Worm (Caenorhabditis elegans) whole organism, young adult: Measurements from ENCODE around the gene actl-1.

Experiments
- F57C9.4 ChIP-seq: sonication (generic microtip); optimal IDR thresholded peaks from 2 replicates; lab custom pipeline; 2017; ENCODE audit warnings: mild to moderate bottlenecking, missing genetic modification characterization, missing compliant biosample characterization
- T07F8.4 ChIP-seq: sonication (generic microtip); optimal IDR thresholded peaks from 2 replicates; lab custom pipeline; 2016; ENCODE audit warnings: mild to moderate bottlenecking, missing genetic modification characterization, moderate library complexity, missing compliant biosample characterization
- Y53G8AR.9 ChIP-seq: fragments of 200-800 bp; sonication (Bioruptor generic); conservative IDR thresholded peaks from 2 replicates; pipeline ENCODE4 v1.3.6; 2022; ENCODE audit warnings: missing genetic modification reagents, missing genetic modification characterization, missing compliant biosample characterization
- Y56A3A.18 ChIP-seq: fragments of 200-800 bp; sonication (Bioruptor generic); IDR thresholded peaks from 2 replicates; pipeline ENCODE4 v1.3.6; 2022; ENCODE audit warnings: missing genetic modification reagents, missing genetic modification characterization, missing compliant biosample characterization
- ccch-3 ChIP-seq: fragments of 200-800 bp; sonication (Bioruptor generic); optimal IDR thresholded peaks from 2 replicates; lab custom pipeline; 2018; ENCODE audit warnings: mild to moderate bottlenecking, missing genetic modification characterization, missing compliant biosample characterization
- him-1 ChIP-seq: sonication (generic microtip); optimal IDR thresholded peaks from 2 replicates; lab custom pipeline; 2016; ENCODE audit warnings: missing genotype, missing genetic modification reagents, missing genetic modification characterization, missing compliant biosample characterization
- hlh-26 ChIP-seq: fragments of 200-800 bp; sonication (Bioruptor generic); conservative IDR thresholded peaks from 2 replicates; pipeline ENCODE4 v1.3.6; 2022; ENCODE audit warnings: missing genetic modification reagents, missing genetic modification characterization, missing compliant biosample characterization
- hsf-1 ChIP-seq: fragments of 200-800 bp; sonication (Bioruptor generic); IDR thresholded peaks from 2 replicates; pipeline ENCODE4 v1.3.6; 2022; ENCODE audit warnings: missing genetic modification reagents, missing genetic modification characterization, missing compliant biosample characterization
- let-607 ChIP-seq, 2 experiments: fragments of 200-800 bp in 1 of 2; sonication (Bioruptor generic) in 1 of 2; sonication (generic microtip) in 1 of 2; optimal IDR thresholded peaks; 2 replicates each; lab custom pipeline; 2016 to 2018; ENCODE audit warnings: mild to moderate bottlenecking in 2 of 2, missing compliant biosample characterization in 2 of 2, missing genetic modification characterization in 2 of 2, moderate library complexity in 2 of 2, missing genotype in 1 of 2
- mxl-1 ChIP-seq: sonication (generic microtip); optimal IDR thresholded peaks from 2 replicates; lab custom pipeline; 2016; ENCODE audit warnings: missing genetic modification characterization, missing compliant biosample characterization
- pha-4 ChIP-seq: fragments of 150-350 bp; sonication (generic microtip); optimal IDR thresholded peaks from 2 replicates; lab custom pipeline; 2014; ENCODE audit warnings: missing biosample characterization, missing genetic modification reagents, missing genetic modification characterization
- sea-2 ChIP-seq: fragments of 200-800 bp; sonication (Bioruptor generic); IDR thresholded peaks from 2 replicates; pipeline ENCODE4 v1.3.6; 2022; ENCODE audit warnings: missing genetic modification characterization, missing compliant biosample characterization
- snpc-3.4 ChIP-seq: sonication (generic microtip); optimal IDR thresholded peaks from 2 replicates; lab custom pipeline; 2017; ENCODE audit warnings: missing genetic modification characterization, mild to moderate bottlenecking, missing compliant biosample characterization, antibody characterized with exemption, moderate library complexity, missing genotype, missing genetic modification reagents
- sptf-2 ChIP-seq: fragments of 200-800 bp; sonication (Bioruptor generic); optimal IDR thresholded peaks from 2 replicates; lab custom pipeline; 2018; ENCODE audit warnings: mild to moderate bottlenecking, missing genetic modification characterization, missing compliant biosample characterization

- TF ChIP-seq mxl-1 (tag; lab: Kevin White, UChicago): no peak
- TF ChIP-seq F57C9.4: no peak
- no peak for TF ChIP-seq let-607 (tag; optimal IDR thresholded peaks at IDR 0.05; lab: Kevin White, UChicago)
- TF ChIP-seq ccch-3 (GFP tag; lab: Kevin White, UChicago): no peak
- TF ChIP-seq sptf-2 (GFP tag; lab: Kevin White, UChicago): no peak
- TF ChIP-seq hsf-1 (GFP tag; lab: Robert Waterston, UW): no peak
- no peak for TF ChIP-seq sea-2 (GFP tag; lab: Robert Waterston, UW)
- TF ChIP-seq snpc-3.4 (tag; lab: Kevin White, UChicago): no peak
- TF ChIP-seq Y53G8AR.9 (GFP tag; lab: Robert Waterston, UW): no peak
- no peak for TF ChIP-seq hlh-26
- TF ChIP-seq pha-4 (tag; lab: Kevin White, UChicago): no peak
- TF ChIP-seq Y56A3A.18 (GFP tag; lab: Robert Waterston, UW): no peak
- TF ChIP-seq T07F8.4 (tag; lab: Kevin White, UChicago): no peak
- no peak for TF ChIP-seq him-1
Observed at ce11 chrX:6462479-6462878, 37.2 kb downstream of the actl-1 start.
